Worm (Caenorhabditis elegans): ENCODE data around the gene C53C11.1.

DNA sequence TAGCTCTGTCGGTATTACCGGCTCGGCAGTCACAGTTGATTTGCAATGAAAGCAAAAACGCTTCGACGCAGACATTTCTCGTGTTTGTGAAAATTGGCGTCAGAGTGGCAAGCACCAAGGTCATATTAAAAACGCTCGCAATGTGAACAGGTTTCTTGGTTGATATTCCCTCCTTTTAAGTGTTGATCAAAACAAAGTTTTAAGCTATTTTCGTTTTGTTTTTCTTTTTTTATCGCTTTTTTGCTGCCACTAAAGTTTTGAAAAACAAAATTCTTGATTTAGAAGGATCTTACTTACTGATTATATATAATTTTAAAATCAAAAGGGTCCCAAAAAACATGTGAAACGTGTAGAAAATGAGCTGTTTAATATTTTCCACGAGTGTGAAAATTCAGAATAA, 45.9 kb upstream of the C53C11.1 start, which contains the start of gene C33E10.8:
- TF ChIP-seq pha-4 (tag; optimal IDR thresholded peaks at IDR 0.05) (no peak), ceh-18 (tag; optimal IDR thresholded peaks at IDR 0.05) (no peak), ama-1 (optimal IDR thresholded peaks at IDR 0.05) (no peak), lin-11 (tag; optimal IDR thresholded peaks at IDR 0.05) (no peak)

All from whole organism, late embryonic.